Fruit fly (Drosophila melanogaster) whole organism, embryonic: ENCODE measurements around the gene CG17111.

ENCODE experiments used
- ATbp ChIP-seq: fragments of 200-800 bp; sonication (Bioruptor generic); optimal IDR thresholded peaks from 2 replicates; lab custom pipeline; 2017; ENCODE audit warnings: missing biosample characterization, mild to moderate bottlenecking, missing genetic modification characterization, missing genetic modification reagents
- Adf1 ChIP-seq: fragments of 200-800 bp; sonication (Bioruptor generic); IDR thresholded peaks from 2 replicates; pipeline ENCODE4 v1.3.6; 2022; ENCODE audit warnings: missing biosample characterization, missing genetic modification characterization
- CG10267 ChIP-seq: fragments of 200-800 bp; sonication (Bioruptor generic); optimal IDR thresholded peaks from 2 replicates; lab custom pipeline; 2018; ENCODE audit warnings: missing biosample characterization, mild to moderate bottlenecking, missing genetic modification characterization, moderate library complexity
- CG10979 ChIP-seq: fragments of 200-800 bp; sonication (Bioruptor generic); optimal IDR thresholded peaks from 2 replicates; lab custom pipeline; 2018; ENCODE audit warnings: missing biosample characterization, mild to moderate bottlenecking, missing genetic modification characterization, moderate library complexity
- CG11723 ChIP-seq: fragments of 200-800 bp; sonication (Bioruptor generic); optimal IDR thresholded peaks from 2 replicates; lab custom pipeline; 2017; ENCODE audit warnings: missing biosample characterization, mild to moderate bottlenecking, missing genetic modification characterization
- CG12769 ChIP-seq: fragments of 200-800 bp; sonication (Bioruptor generic); optimal IDR thresholded peaks from 2 replicates; lab custom pipeline; 2019; ENCODE audit warnings: missing biosample characterization, mild to moderate bottlenecking, missing genetic modification characterization, moderate library complexity
- CG13287 ChIP-seq: fragments of 200-800 bp; sonication (Bioruptor generic); IDR thresholded peaks from 2 replicates; pipeline ENCODE4 v1.3.6; 2022; ENCODE audit warnings: missing biosample characterization, missing genetic modification characterization; ENCODE audit not compliant: partially characterized antibody
- CG14710 ChIP-seq: fragments of 200-800 bp; sonication (Bioruptor generic); optimal IDR thresholded peaks from 3 replicates; lab custom pipeline; 2019; ENCODE audit warnings: missing biosample characterization, mild to moderate bottlenecking, missing genetic modification characterization, moderate library complexity
- CG17361 ChIP-seq: fragments of 200-800 bp; sonication (Bioruptor generic); IDR thresholded peaks from 3 replicates; pipeline ENCODE4 v1.3.6; 2022; ENCODE audit warnings: missing biosample characterization, missing genetic modification characterization
- CG18262 ChIP-seq: fragments of 200-800 bp; optimal IDR thresholded peaks from 3 replicates; lab custom pipeline; 2019; ENCODE audit warnings: missing biosample characterization, mild to moderate bottlenecking, missing genetic modification characterization, moderate library complexity
- CG2712 ChIP-seq: fragments of 200-800 bp; optimal IDR thresholded peaks from 3 replicates; lab custom pipeline; 2019; ENCODE audit warnings: missing biosample characterization, mild to moderate bottlenecking, missing genetic modification characterization, moderate library complexity
- CG31365 ChIP-seq: fragments of 200-800 bp; sonication (Bioruptor generic); optimal IDR thresholded peaks from 2 replicates; lab custom pipeline; 2018; ENCODE audit warnings: missing biosample characterization, mild to moderate bottlenecking, missing genetic modification characterization
- CG32772 ChIP-seq: fragments of 200-800 bp; sonication (Bioruptor generic); IDR thresholded peaks from 2 replicates; pipeline ENCODE4 v1.3.6; 2022; ENCODE audit warnings: missing biosample characterization, missing genetic modification characterization
- CG34376 ChIP-seq: fragments of 200-800 bp; sonication (Bioruptor generic); optimal IDR thresholded peaks from 2 replicates; lab custom pipeline; 2018; ENCODE audit warnings: missing biosample characterization, mild to moderate bottlenecking, missing genetic modification characterization
- CG4360 ChIP-seq: fragments of 200-800 bp; sonication (Bioruptor generic); IDR thresholded peaks from 2 replicates; pipeline ENCODE4 v1.3.6; 2022; ENCODE audit warnings: missing biosample characterization, missing genetic modification characterization
- CG6175 ChIP-seq: fragments of 200-800 bp; sonication (Bioruptor generic); IDR thresholded peaks from 3 replicates; pipeline ENCODE4 v1.3.6; 2022; ENCODE audit warnings: missing biosample characterization, missing genetic modification characterization
- CG7745 ChIP-seq: fragments of 200-800 bp; sonication (Bioruptor generic); optimal IDR thresholded peaks from 2 replicates; lab custom pipeline; 2018; ENCODE audit warnings: missing biosample characterization, mild to moderate bottlenecking, missing genetic modification characterization, moderate library complexity
- CG8478 ChIP-seq: fragments of >200 bp; optimal IDR thresholded peaks from 2 replicates; lab custom pipeline; 2018
- CG8765 ChIP-seq: fragments of 200-800 bp; sonication (Bioruptor generic); IDR thresholded peaks from 2 replicates; pipeline ENCODE4 v1.3.6; 2022; ENCODE audit warnings: missing biosample characterization, missing genetic modification characterization
- D19A ChIP-seq: fragments of 200-800 bp; optimal IDR thresholded peaks from 3 replicates; lab custom pipeline; 2019; ENCODE audit warnings: missing biosample characterization, mild to moderate bottlenecking, missing genetic modification characterization, moderate library complexity
- Deaf1 ChIP-seq: fragments of 200-800 bp; optimal IDR thresholded peaks from 3 replicates; lab custom pipeline; 2019; ENCODE audit warnings: missing biosample characterization, mild to moderate bottlenecking, missing genetic modification characterization, moderate library complexity
- E2f1 ChIP-seq: fragments of 200-800 bp; sonication (Bioruptor generic); IDR thresholded peaks from 2 replicates; pipeline ENCODE4 v1.3.6; 2022; ENCODE audit warnings: missing biosample characterization, missing genetic modification characterization
- Ets65A ChIP-seq: fragments of 200-800 bp; sonication (Bioruptor generic); peaks from one replicate; lab custom pipeline; 2016; ENCODE audit warnings: missing biosample characterization, missing genetic modification characterization
- Jarid2 ChIP-seq: fragments of 200-800 bp; sonication (Bioruptor generic); optimal IDR thresholded peaks from 3 replicates; lab custom pipeline; 2017; ENCODE audit warnings: mild to moderate bottlenecking, missing biosample characterization, missing genetic modification reagents, missing genetic modification characterization
- Mad ChIP-seq: fragments of 200-800 bp; sonication (Bioruptor generic); optimal IDR thresholded peaks from 2 replicates; lab custom pipeline; 2016; ENCODE audit warnings: missing biosample characterization, missing genetic modification characterization
- Med ChIP-seq: fragments of 200-800 bp; sonication (Bioruptor generic); peaks from one replicate; lab custom pipeline; 2016; ENCODE audit warnings: missing biosample characterization, missing genetic modification characterization, mild to moderate bottlenecking, inconsistent platforms, moderate library complexity
- NC2β ChIP-seq: fragments of 200-800 bp; sonication (Bioruptor generic); optimal IDR thresholded peaks from 2 replicates; lab custom pipeline; 2016; ENCODE audit warnings: missing biosample characterization, missing genetic modification characterization
- Scr ChIP-seq: fragments of 200-800 bp; sonication (Bioruptor generic); IDR thresholded peaks from 2 replicates; pipeline ENCODE4 v1.3.6; 2022; ENCODE audit warnings: missing biosample characterization, missing genetic modification characterization; ENCODE audit not compliant: partially characterized antibody
- aop ChIP-seq: fragments of 200-800 bp; sonication (Bioruptor generic); IDR thresholded peaks from 2 replicates; pipeline ENCODE4 v1.3.6; 2022; ENCODE audit warnings: missing biosample characterization, missing genetic modification characterization
- cato ChIP-seq: fragments of 200-800 bp; sonication (Bioruptor generic); optimal IDR thresholded peaks from 2 replicates; lab custom pipeline; 2016; ENCODE audit warnings: missing biosample characterization, missing genetic modification characterization, borderline replicate concordance
- crol ChIP-seq: fragments of 200-800 bp; sonication (Bioruptor generic); IDR thresholded peaks from 2 replicates; pipeline ENCODE4 v1.3.6; 2022; ENCODE audit warnings: missing biosample characterization, missing genetic modification characterization
- crp ChIP-seq, 2 experiments: fragments of 200-800 bp; sonication (Bioruptor generic); optimal IDR thresholded peaks; 2 replicates in 1 of 2; 3 replicates in 1 of 2; lab custom pipeline; 2017; ENCODE audit warnings: missing biosample characterization in 2 of 2, missing genetic modification characterization in 2 of 2, mild to moderate bottlenecking in 1 of 2, moderate library complexity in 1 of 2
- dmrt11E ChIP-seq: fragments of 200-800 bp; sonication (Bioruptor generic); optimal IDR thresholded peaks from 3 replicates; lab custom pipeline; 2018; ENCODE audit warnings: missing biosample characterization, mild to moderate bottlenecking, missing genetic modification characterization, moderate library complexity
- gem ChIP-seq: fragments of 200-800 bp; sonication (Bioruptor generic); optimal IDR thresholded peaks from 2 replicates; lab custom pipeline; 2019; ENCODE audit warnings: missing biosample characterization, mild to moderate bottlenecking, missing genetic modification characterization, moderate library complexity
- lola ChIP-seq, 3 experiments: fragments of >200 bp in 2 of 3; fragments of 200-800 bp in 1 of 3; sonication (Bioruptor generic) in 1 of 3; optimal IDR thresholded peaks; 2 replicates each; lab custom pipeline; 2017 to 2019; ENCODE audit warnings: missing biosample characterization in 3 of 3, missing genetic modification characterization in 3 of 3, mild to moderate bottlenecking in 1 of 3, moderate library complexity in 1 of 3
- pita ChIP-seq: fragments of 200-800 bp; sonication (Bioruptor generic); optimal IDR thresholded peaks from 2 replicates; lab custom pipeline; 2017; ENCODE audit warnings: missing biosample characterization, mild to moderate bottlenecking, missing genetic modification characterization
- rib ChIP-seq: fragments of 200-800 bp; sonication (Bioruptor generic); IDR thresholded peaks from 2 replicates; pipeline ENCODE4 v1.3.6; 2022; ENCODE audit warnings: missing biosample characterization, missing genetic modification characterization
- row ChIP-seq: fragments of 200-800 bp; sonication (Bioruptor generic); IDR thresholded peaks from 3 replicates; pipeline ENCODE4 v1.3.6; 2022; ENCODE audit warnings: missing biosample characterization, missing genetic modification characterization
- sens ChIP-seq: fragments of 200-800 bp; sonication (Bioruptor generic); peaks from one replicate; lab custom pipeline; 2016; ENCODE audit warnings: missing biosample characterization, missing genetic modification characterization
- slbo ChIP-seq: fragments of 200-800 bp; sonication (Bioruptor generic); IDR thresholded peaks from 2 replicates; pipeline ENCODE4 v1.3.6; 2022; ENCODE audit warnings: missing biosample characterization, missing genetic modification characterization
- twi ChIP-seq: fragments of 200-800 bp; optimal IDR thresholded peaks from 2 replicates; lab custom pipeline; 2019; ENCODE audit warnings: missing biosample characterization, mild to moderate bottlenecking, missing genetic modification characterization, moderate library complexity
- usp ChIP-seq: fragments of >200 bp; optimal IDR thresholded peaks from 2 replicates; lab custom pipeline; 2017; ENCODE audit warnings: missing biosample characterization, missing genetic modification characterization

CG17111 gene

DNA sequence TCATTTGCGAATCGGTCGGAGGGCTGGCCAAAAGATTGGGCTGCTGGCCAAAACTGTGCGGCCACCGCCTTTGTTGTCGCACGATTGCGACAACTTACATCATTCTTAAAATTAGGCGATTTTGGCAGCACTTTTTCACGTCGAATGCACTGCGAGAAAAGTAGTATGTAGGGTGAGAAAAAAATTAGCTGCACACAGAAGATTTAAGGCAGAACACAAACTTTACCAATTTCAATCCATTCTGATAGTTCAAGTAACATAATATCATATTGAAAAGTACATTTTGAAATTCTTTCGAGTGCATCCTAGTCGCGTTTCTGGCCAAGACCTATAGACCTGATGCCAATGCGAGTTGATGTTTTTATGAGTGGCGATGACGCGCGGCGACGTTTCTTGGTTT is 38.6 kb downstream of the CG17111 start (continued):
- TF ChIP-seq ATbp (GFP tag; lab: Kevin White, UChicago): no peak
- TF ChIP-seq CG31365 (tag; lab: Kevin White, UChicago): no peak
- no peak for TF ChIP-seq CG10267 (tag; lab: Kevin White, UChicago)
- TF ChIP-seq NC2β (GFP tag; lab: Kevin White, UChicago): no peak

DNA sequence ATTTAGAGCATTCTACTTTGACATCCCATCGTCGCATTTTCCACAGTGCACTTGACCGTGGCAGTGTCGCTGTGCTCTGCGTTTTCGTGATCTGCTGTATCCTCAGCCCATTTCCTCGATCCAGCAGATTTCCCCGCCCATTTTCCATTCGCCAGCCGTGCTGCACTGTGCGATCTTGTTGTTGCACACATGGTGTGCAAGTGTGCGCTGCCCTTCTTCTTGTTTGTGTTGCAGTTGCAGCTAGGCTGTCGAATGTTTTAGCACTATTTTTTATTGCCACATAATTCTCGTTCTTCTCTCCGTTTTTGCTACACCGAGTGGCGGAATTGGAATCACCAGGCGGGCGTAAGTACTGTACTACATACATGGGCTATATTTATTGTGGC is 39.6 kb downstream of the CG17111 start:
- no peak for TF ChIP-seq CG7745
- TF ChIP-seq twi (tag; lab: Kevin White, UChicago): peak; percentile 96
- TF ChIP-seq CG17361 (GFP tag; lab: Robert Waterston, UW): 0 out of 3 replicates have a peak, but pooled peaks have one; percentile 3
- peak; percentile 44 for TF ChIP-seq CG4360 (GFP tag; lab: Robert Waterston, UW)

DNA sequence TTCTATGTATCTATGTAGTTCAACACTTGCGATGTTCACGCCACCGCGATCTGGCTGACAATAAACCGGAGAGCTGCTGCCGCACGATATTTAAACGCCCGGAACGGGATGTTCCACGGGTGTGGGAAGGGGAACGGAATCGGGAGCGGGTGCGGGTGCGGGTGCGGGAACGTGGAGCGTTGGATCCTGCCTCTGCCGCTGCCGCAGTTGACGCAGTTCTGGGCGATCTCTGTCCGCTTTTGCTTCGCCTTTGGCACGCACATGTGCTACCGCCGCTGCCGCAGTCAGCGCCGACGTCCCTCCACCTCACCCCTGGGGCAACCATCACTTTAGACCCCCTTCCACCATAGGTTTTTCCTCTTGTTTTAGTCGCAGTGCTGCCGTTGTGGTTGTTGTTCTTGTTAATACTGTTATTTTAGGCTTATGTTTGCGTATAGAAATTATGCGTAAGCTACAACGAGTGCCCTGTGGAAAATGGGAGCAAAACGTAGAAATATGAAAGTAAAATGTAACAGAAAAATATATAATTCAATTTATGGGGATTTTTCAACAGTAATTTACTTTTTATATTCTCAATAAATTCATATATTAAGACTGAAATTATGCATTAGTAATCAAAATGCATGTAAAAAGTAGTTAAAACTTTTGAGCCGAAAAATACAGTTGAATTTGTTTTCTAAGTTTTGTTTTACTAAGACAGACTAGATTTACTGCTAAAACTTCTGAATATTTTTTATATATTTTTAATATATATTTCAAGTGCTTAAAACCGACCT is 40.2 kb downstream of the CG17111 start, which contains the start of gene lmd:
Gene lmd, minus strand, starts transcription at position 62 of the 776 bp plus-strand sequence.
- TF ChIP-seq CG4360 (GFP tag; lab: Robert Waterston, UW): peak; percentile 77
- peak; percentile 54 for TF ChIP-seq Ets65A (GFP tag; lab: Kevin White, UChicago)
- TF ChIP-seq CG18262 (tag; lab: Kevin White, UChicago): peak; percentile 95
- TF ChIP-seq CG14710: peak; percentile 4
- no peak for TF ChIP-seq crp (GFP tag; optimal IDR thresholded peaks at IDR 0.05; lab: Kevin White, UChicago)
- TF ChIP-seq CG34376 (GFP tag; lab: Kevin White, UChicago): no peak
- 0 out of 3 replicates have a peak, but pooled peaks have one; percentile 7 for TF ChIP-seq row (GFP tag; lab: Robert Waterston, UW)
- TF ChIP-seq CG32772: 0 out of 2 replicates have a peak, but pooled peaks have one; percentile 10
- peak; percentile 11; the same call in 1 of the 2 replicates for TF ChIP-seq slbo (GFP tag; lab: Robert Waterston, UW)
- no peak for TF ChIP-seq Mad (GFP tag; lab: Kevin White, UChicago)
- 0 out of 2 replicates have a peak, but pooled peaks have one; percentile 13 for TF ChIP-seq CG8765
- peak; percentile 68 for TF ChIP-seq sens
- peak; percentile 96 for TF ChIP-seq crol (GFP tag; lab: Robert Waterston, UW)
- no peak for TF ChIP-seq CG11723
- no peak for TF ChIP-seq CG8478 (lab: Kevin White, UChicago)
- TF ChIP-seq twi (tag; lab: Kevin White, UChicago): peak; percentile 70
- no peak for TF ChIP-seq Scr (GFP tag; lab: Robert Waterston, UW)
- peak; percentile 74 for TF ChIP-seq CG12769 (tag; lab: Kevin White, UChicago)
- TF ChIP-seq gem (tag; lab: Kevin White, UChicago): peak; percentile 29
- no peak for TF ChIP-seq CG13287 (GFP tag; lab: Robert Waterston, UW)
- peak; percentile 79 for TF ChIP-seq Adf1 (GFP tag; lab: Robert Waterston, UW)
- no peak for TF ChIP-seq pita (GFP tag; lab: Kevin White, UChicago)
- no peak for TF ChIP-seq E2f1 (GFP tag; lab: Robert Waterston, UW)
- TF ChIP-seq Med (GFP tag; lab: Kevin White, UChicago): no peak
- TF ChIP-seq CG10979 (tag; lab: Kevin White, UChicago): peak; percentile 28
- no peak for TF ChIP-seq Deaf1 (tag; lab: Kevin White, UChicago)
- TF ChIP-seq dmrt11E (tag; lab: Kevin White, UChicago): peak; percentile 14
- peak; percentile 27 for TF ChIP-seq CG2712 (tag; lab: Kevin White, UChicago)
- TF ChIP-seq D19A (tag; lab: Kevin White, UChicago): peak; percentile 11
- no peak for TF ChIP-seq usp
- peak in 1 of 3 experiments; percentile 26 for TF ChIP-seq lola (GFP tag; optimal IDR thresholded peaks at IDR 0.05; lab: Kevin White, UChicago)
- no peak for TF ChIP-seq rib
- peak; percentile 58; the same call in 1 of the 3 replicates for TF ChIP-seq CG6175
- 0 out of 2 replicates have a peak, but pooled peaks have one; percentile 49 for TF ChIP-seq aop (GFP tag; lab: Robert Waterston, UW)
- no peak for TF ChIP-seq Jarid2 (GFP tag; lab: Kevin White, UChicago)
- TF ChIP-seq cato (GFP tag; lab: Kevin White, UChicago): no peak
